Fruit fly (Drosophila melanogaster) whole organism, embryonic: ENCODE measurements around the gene CG12010.

Experiments
- Atf-2 ChIP-seq: fragments of 200-800 bp; sonication (Bioruptor generic); optimal IDR thresholded peaks from 2 replicates; lab custom pipeline; 2016; ENCODE audit warnings: missing biosample characterization, missing genetic modification characterization
- BtbVII ChIP-seq: fragments of 200-800 bp; sonication (Bioruptor generic); optimal IDR thresholded peaks from 3 replicates; lab custom pipeline; 2017; ENCODE audit warnings: missing biosample characterization, mild to moderate bottlenecking, missing genetic modification characterization
- CG11085 ChIP-seq: fragments of 200-800 bp; sonication (Bioruptor generic); IDR thresholded peaks from 2 replicates; pipeline ENCODE4 v1.3.6; 2022; ENCODE audit warnings: missing biosample characterization, missing genetic modification characterization
- CG13894 ChIP-seq: fragments of 200-800 bp; sonication (Bioruptor generic); optimal IDR thresholded peaks from 3 replicates; lab custom pipeline; 2018; ENCODE audit warnings: missing biosample characterization, mild to moderate bottlenecking, missing genetic modification characterization, moderate library complexity
- CG14050 ChIP-seq: fragments of 200-800 bp; sonication (Bioruptor generic); IDR thresholded peaks from 3 replicates; pipeline ENCODE4 v1.3.6; 2022; ENCODE audit warnings: missing biosample characterization, missing genetic modification characterization
- CG15073 ChIP-seq: fragments of 200-800 bp; sonication (Bioruptor generic); optimal IDR thresholded peaks from 2 replicates; lab custom pipeline; 2016; ENCODE audit warnings: missing biosample characterization, missing genetic modification characterization
- CG15601 ChIP-seq: fragments of 200-800 bp; sonication (Bioruptor generic); optimal IDR thresholded peaks from 3 replicates; lab custom pipeline; 2019; ENCODE audit warnings: missing biosample characterization, mild to moderate bottlenecking, missing genetic modification characterization, moderate library complexity
- CG2116 ChIP-seq: fragments of 200-800 bp; sonication (Bioruptor generic); optimal IDR thresholded peaks from 3 replicates; lab custom pipeline; 2018; ENCODE audit warnings: missing biosample characterization, mild to moderate bottlenecking, missing genetic modification characterization
- CG2202 ChIP-seq: fragments of 200-800 bp; sonication (Bioruptor generic); optimal IDR thresholded peaks from 2 replicates; lab custom pipeline; 2018; ENCODE audit warnings: missing biosample characterization, mild to moderate bottlenecking, missing genetic modification characterization
- CG3065 ChIP-seq: fragments of 200-800 bp; sonication (Bioruptor generic); optimal IDR thresholded peaks from 2 replicates; lab custom pipeline; 2016; ENCODE audit warnings: missing biosample characterization, missing genetic modification characterization
- CG4328 ChIP-seq: fragments of 200-800 bp; sonication (Bioruptor generic); optimal IDR thresholded peaks from 3 replicates; lab custom pipeline; 2017; ENCODE audit warnings: missing biosample characterization, missing genetic modification reagents, missing genetic modification characterization
- CG6854 ChIP-seq: fragments of 200-800 bp; sonication (Bioruptor generic); optimal IDR thresholded peaks from 3 replicates; lab custom pipeline; 2017; ENCODE audit warnings: missing biosample characterization, mild to moderate bottlenecking, missing genetic modification characterization
- CG7271 ChIP-seq: fragments of 200-800 bp; sonication (Bioruptor generic); optimal IDR thresholded peaks from 2 replicates; lab custom pipeline; 2018; ENCODE audit warnings: missing biosample characterization, mild to moderate bottlenecking, missing genetic modification characterization, moderate library complexity
- CG7786 ChIP-seq: fragments of 200-800 bp; sonication (Bioruptor generic); optimal IDR thresholded peaks from 2 replicates; lab custom pipeline; 2016; ENCODE audit warnings: missing biosample characterization, missing genetic modification characterization
- CG8944 ChIP-seq: fragments of 200-800 bp; sonication (Bioruptor generic); optimal IDR thresholded peaks from 3 replicates; lab custom pipeline; 2016; ENCODE audit warnings: missing biosample characterization, missing genetic modification characterization
- Deaf1 ChIP-seq: fragments of 200-800 bp; optimal IDR thresholded peaks from 3 replicates; lab custom pipeline; 2019; ENCODE audit warnings: missing biosample characterization, mild to moderate bottlenecking, missing genetic modification characterization, moderate library complexity
- Fer1 ChIP-seq: fragments of 200-800 bp; sonication (Bioruptor generic); optimal IDR thresholded peaks from 2 replicates; lab custom pipeline; 2017; ENCODE audit warnings: missing biosample characterization, mild to moderate bottlenecking, missing genetic modification characterization
- GATAe ChIP-seq: fragments of 200-800 bp; sonication (Bioruptor generic); conservative IDR thresholded peaks from 2 replicates; pipeline ENCODE4 v1.3.6; 2022; ENCODE audit warnings: missing biosample characterization, missing genetic modification characterization
- Gsc ChIP-seq: fragments of 200-800 bp; sonication (Bioruptor generic); IDR thresholded peaks from 2 replicates; pipeline ENCODE4 v1.3.6; 2022; ENCODE audit warnings: missing biosample characterization, missing genetic modification characterization
- HLH3B ChIP-seq: fragments of 200-800 bp; sonication (Bioruptor generic); IDR thresholded peaks from 2 replicates; pipeline ENCODE4 v1.3.6; 2022; ENCODE audit warnings: missing biosample characterization, missing genetic modification characterization
- HLHmδ ChIP-seq: fragments of 200-800 bp; sonication (Bioruptor generic); optimal IDR thresholded peaks from 2 replicates; lab custom pipeline; 2018; ENCODE audit warnings: missing biosample characterization, mild to moderate bottlenecking, missing genetic modification characterization, moderate library complexity
- Hey ChIP-seq: fragments of 200-800 bp; sonication (Bioruptor generic); optimal IDR thresholded peaks from 3 replicates; lab custom pipeline; 2018; ENCODE audit warnings: missing biosample characterization, mild to moderate bottlenecking, missing genetic modification characterization
- Lhr ChIP-seq: fragments of 200-800 bp; sonication (Bioruptor generic); optimal IDR thresholded peaks from 3 replicates; lab custom pipeline; 2017; ENCODE audit warnings: mild to moderate bottlenecking, missing biosample characterization, missing genetic modification reagents, missing genetic modification characterization
- Lpt ChIP-seq: fragments of >200 bp; optimal IDR thresholded peaks from 2 replicates; lab custom pipeline; 2018; ENCODE audit warnings: missing biosample characterization, missing genetic modification characterization
- MTF-1 ChIP-seq: fragments of 200-800 bp; sonication (Bioruptor generic); optimal IDR thresholded peaks from 2 replicates; lab custom pipeline; 2018; ENCODE audit warnings: missing biosample characterization, mild to moderate bottlenecking, missing genetic modification characterization, borderline replicate concordance
- Meics ChIP-seq: fragments of 200-800 bp; sonication (Bioruptor generic); optimal IDR thresholded peaks from 2 replicates; lab custom pipeline; 2017; ENCODE audit warnings: missing biosample characterization, mild to moderate bottlenecking, missing genetic modification characterization
- Oli ChIP-seq: fragments of 200-800 bp; sonication (Bioruptor generic); optimal IDR thresholded peaks from 2 replicates; lab custom pipeline; 2018; ENCODE audit warnings: missing biosample characterization, mild to moderate bottlenecking, missing genetic modification characterization, moderate library complexity
- ac ChIP-seq: fragments of 200-800 bp; sonication (Bioruptor generic); optimal IDR thresholded peaks from 3 replicates; lab custom pipeline; 2017; ENCODE audit warnings: missing biosample characterization, mild to moderate bottlenecking, missing genetic modification characterization
- ara ChIP-seq: fragments of 200-800 bp; sonication (Bioruptor generic); IDR thresholded peaks from 2 replicates; pipeline ENCODE4 v1.3.6; 2022; ENCODE audit warnings: missing biosample characterization, missing genetic modification characterization
- chif ChIP-seq, 2 experiments: fragments of 200-800 bp; sonication (Bioruptor generic); optimal IDR thresholded peaks; 3 replicates each; lab custom pipeline; 2016; ENCODE audit warnings: missing biosample characterization in 2 of 2, missing genetic modification characterization in 2 of 2
- da ChIP-seq: fragments of 200-800 bp; sonication (Bioruptor generic); optimal IDR thresholded peaks from 2 replicates; lab custom pipeline; 2016; ENCODE audit warnings: missing biosample characterization, missing genetic modification characterization
- dm ChIP-seq: fragments of 200-800 bp; sonication (Bioruptor generic); optimal IDR thresholded peaks from 3 replicates; lab custom pipeline; 2016; ENCODE audit warnings: missing biosample characterization, missing genetic modification characterization
- emc ChIP-seq: fragments of 200-800 bp; sonication (Bioruptor generic); optimal IDR thresholded peaks from 2 replicates; lab custom pipeline; 2016; ENCODE audit warnings: missing biosample characterization, missing genetic modification characterization
- fu2 ChIP-seq: fragments of 200-800 bp; sonication (Bioruptor generic); optimal IDR thresholded peaks from 2 replicates; lab custom pipeline; 2016; ENCODE audit warnings: missing biosample characterization, missing genetic modification characterization
- gce ChIP-seq: fragments of 200-800 bp; sonication (Bioruptor generic); IDR thresholded peaks from 3 replicates; pipeline ENCODE4 v1.3.6; 2022; ENCODE audit warnings: missing biosample characterization, missing genetic modification characterization
- grn ChIP-seq: fragments of 200-800 bp; sonication (Bioruptor generic); optimal IDR thresholded peaks from 3 replicates; lab custom pipeline; 2017; ENCODE audit warnings: missing biosample characterization, missing genetic modification characterization
- h ChIP-seq: fragments of >200 bp; optimal IDR thresholded peaks from 2 replicates; lab custom pipeline; 2017
- jigr1 ChIP-seq: fragments of 200-800 bp; sonication (Bioruptor generic); IDR thresholded peaks from 3 replicates; pipeline ENCODE4 v1.3.6; 2022; ENCODE audit warnings: missing biosample characterization, missing genetic modification characterization
- maf-S ChIP-seq: fragments of 200-800 bp; sonication (Bioruptor generic); optimal IDR thresholded peaks from 2 replicates; lab custom pipeline; 2016; ENCODE audit warnings: missing biosample characterization, missing genetic modification characterization
- nerfin-1 ChIP-seq: fragments of 200-800 bp; sonication (Bioruptor generic); optimal IDR thresholded peaks from 3 replicates; lab custom pipeline; 2019; ENCODE audit warnings: missing biosample characterization, mild to moderate bottlenecking, missing genetic modification characterization, moderate library complexity
- otp ChIP-seq: fragments of 200-800 bp; sonication (Bioruptor generic); IDR thresholded peaks from 3 replicates; pipeline ENCODE4, ENCODE4 v1.3.6; 2022; ENCODE audit warnings: missing biosample characterization, missing genetic modification characterization
- repo ChIP-seq: fragments of 200-800 bp; sonication (Bioruptor generic); optimal IDR thresholded peaks from 2 replicates; lab custom pipeline; 2016; ENCODE audit warnings: missing biosample characterization, missing genetic modification characterization
- rib ChIP-seq: fragments of 200-800 bp; sonication (Bioruptor generic); IDR thresholded peaks from 2 replicates; pipeline ENCODE4 v1.3.6; 2022; ENCODE audit warnings: missing biosample characterization, missing genetic modification characterization
- sd ChIP-seq: fragments of 200-800 bp; sonication (Bioruptor generic); optimal IDR thresholded peaks from 3 replicates; lab custom pipeline; 2018; ENCODE audit warnings: missing biosample characterization, mild to moderate bottlenecking, missing genetic modification characterization, moderate library complexity
- sim ChIP-seq: fragments of 200-800 bp; sonication (Bioruptor generic); IDR thresholded peaks from 2 replicates; pipeline ENCODE4 v1.3.6; 2022; ENCODE audit warnings: missing biosample characterization, missing genetic modification characterization
- sqz ChIP-seq: fragments of 200-800 bp; sonication (Bioruptor generic); optimal IDR thresholded peaks from 3 replicates; lab custom pipeline; 2018; ENCODE audit warnings: missing biosample characterization, mild to moderate bottlenecking, missing genetic modification characterization
- sr ChIP-seq: fragments of 200-800 bp; sonication (Bioruptor generic); IDR thresholded peaks from 3 replicates; pipeline ENCODE4 v1.3.6; 2022; ENCODE audit warnings: missing biosample characterization, missing genetic modification characterization
- sug ChIP-seq: fragments of 200-800 bp; optimal IDR thresholded peaks from 2 replicates; lab custom pipeline; 2019; ENCODE audit warnings: missing biosample characterization, mild to moderate bottlenecking, missing genetic modification characterization, moderate library complexity
- tap ChIP-seq: fragments of 200-800 bp; optimal IDR thresholded peaks from 3 replicates; lab custom pipeline; 2019; ENCODE audit warnings: missing biosample characterization, mild to moderate bottlenecking, missing genetic modification characterization, moderate library complexity
- tup ChIP-seq: fragments of 200-800 bp; sonication (Bioruptor generic); optimal IDR thresholded peaks from 2 replicates; lab custom pipeline; 2016; ENCODE audit warnings: missing biosample characterization, mild to moderate bottlenecking, missing genetic modification characterization, moderate library complexity
- unpg ChIP-seq: fragments of 200-800 bp; sonication (Bioruptor generic); optimal IDR thresholded peaks from 3 replicates; lab custom pipeline; 2018; ENCODE audit warnings: missing biosample characterization, mild to moderate bottlenecking, missing genetic modification characterization, moderate library complexity
- wek ChIP-seq: fragments of 200-800 bp; sonication (Bioruptor generic); optimal IDR thresholded peaks from 3 replicates; lab custom pipeline; 2018; ENCODE audit warnings: missing biosample characterization, mild to moderate bottlenecking, missing genetic modification characterization, moderate library complexity

CG12010 gene

dm6 chr3L:3396056-3396455 is 22.0 kb downstream of the CG12010 start (continued):
- TF ChIP-seq sqz (GFP tag; lab: Kevin White, UChicago) (peak; percentile 90), CG7786 (GFP tag; lab: Kevin White, UChicago) (peak; percentile 47), BtbVII (GFP tag; lab: Kevin White, UChicago) (peak; percentile 60), dm (peak; percentile 60), CG15601 (tag; lab: Kevin White, UChicago) (peak; percentile 97), CG6854 (GFP tag; lab: Kevin White, UChicago) (peak; percentile 34), Oli (tag; lab: Kevin White, UChicago) (peak; percentile 91), rib (GFP tag; lab: Robert Waterston, UW) (no peak), sim (peak; percentile 86), nerfin-1 (tag; lab: Kevin White, UChicago) (peak; percentile 93), HLHmδ (GFP tag; lab: Kevin White, UChicago) (no peak), CG13894 (tag; lab: Kevin White, UChicago) (no peak), GATAe (GFP tag; lab: Robert Waterston, UW) (no peak), Lhr (peak; percentile 88), ac (peak; percentile 82), sug (tag; lab: Kevin White, UChicago) (peak; percentile 50), jigr1 (GFP tag; lab: Robert Waterston, UW) (0 out of 3 replicates have a peak, but pooled peaks have one; percentile 41), Fer1 (GFP tag; lab: Kevin White, UChicago) (peak; percentile 26), grn (GFP tag; lab: Kevin White, UChicago) (peak; percentile 37), sd (tag; lab: Kevin White, UChicago) (peak; percentile 40), tup (peak; percentile 64), sr (no peak), CG11085 (peak; percentile 42; the same call in 1 of the 2 replicates), maf-S (peak; percentile 58), CG8944 (peak; percentile 76), chif (GFP tag; optimal IDR thresholded peaks at IDR 0.05; lab: Kevin White, UChicago) (peak; percentile 78 to 92), ara (peak; percentile 95), CG2202 (tag; lab: Kevin White, UChicago) (peak; percentile 96), CG14050 (GFP tag; lab: Robert Waterston, UW) (peak; percentile 60; the same call in 2 of the 3 replicates), Meics (GFP tag; lab: Kevin White, UChicago) (peak; percentile 31), HLH3B (GFP tag; lab: Robert Waterston, UW) (peak; percentile 86), repo (peak; percentile 38), Lpt (no peak), CG4328 (GFP tag; lab: Kevin White, UChicago) (peak; percentile 76), unpg (peak; percentile 92), Hey (tag; lab: Kevin White, UChicago) (peak; percentile 9), h (lab: Kevin White, UChicago) (no peak), gce (GFP tag; lab: Robert Waterston, UW) (peak; percentile 51; the same call in 1 of the 3 replicates), CG15073 (GFP tag; lab: Kevin White, UChicago) (peak; percentile 39), CG3065 (GFP tag; lab: Kevin White, UChicago) (peak; percentile 67), fu2 (GFP tag; lab: Kevin White, UChicago) (peak; percentile 7), Gsc (peak; percentile 67), emc (no peak), da (GFP tag; lab: Kevin White, UChicago) (peak; percentile 71), CG2116 (GFP tag; lab: Kevin White, UChicago) (peak; percentile 64), otp (GFP tag; lab: Robert Waterston, UW) (peak; percentile 90), Deaf1 (peak; percentile 63), CG7271 (tag; lab: Kevin White, UChicago) (peak; percentile 81), tap (tag; lab: Kevin White, UChicago) (peak; percentile 89), wek (GFP tag; lab: Kevin White, UChicago) (peak; percentile 43), MTF-1 (GFP tag; lab: Kevin White, UChicago) (peak; percentile 71), Atf-2 (GFP tag; lab: Kevin White, UChicago) (peak; percentile 75)
